Fruit fly (Drosophila melanogaster): Measurements from ENCODE around the gene CG32269.
A peak's percentile ranks its signal among the peaks of the same experiment; 100 is the strongest.

CG32269 gene

DNA sequence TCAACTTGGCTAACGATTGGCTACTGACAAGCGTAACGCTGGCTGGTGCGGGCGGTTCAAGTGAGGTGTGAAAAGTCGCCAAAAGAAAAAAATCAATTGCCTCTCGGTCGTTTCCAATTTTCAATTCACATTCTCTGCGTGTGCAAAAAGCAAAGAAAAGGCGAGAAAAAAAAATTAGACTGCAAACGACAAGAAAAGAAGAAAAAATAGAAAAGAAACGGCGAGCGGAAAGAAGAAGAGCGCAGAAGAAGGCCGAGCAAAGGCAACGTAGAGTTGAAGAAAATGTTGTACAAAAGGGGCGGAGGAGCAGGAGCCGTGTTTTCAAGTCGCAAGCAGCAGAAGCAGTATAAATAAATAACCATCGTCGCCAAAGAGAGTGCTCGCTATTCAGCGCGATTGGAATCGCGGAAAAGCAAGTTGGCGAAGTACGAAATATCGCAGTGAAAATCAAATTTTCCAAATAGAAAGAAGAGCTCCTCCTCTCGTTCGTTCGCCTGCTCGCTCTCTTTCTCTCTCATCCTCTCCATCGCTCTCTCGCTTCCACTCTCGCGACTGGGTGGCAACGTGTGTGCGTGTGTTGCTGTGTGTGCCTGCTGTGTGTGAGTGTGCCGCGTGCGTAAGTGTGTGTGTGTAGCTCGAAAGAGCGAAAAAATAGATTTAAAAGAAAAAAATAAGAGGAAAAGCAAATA, 17.1 kb upstream of the CG32269 start (continued):
- TF ChIP-seq Sox15 (GFP tag; optimal IDR thresholded peaks at IDR 0.05) = no peak
- TF ChIP-seq cyc (GFP tag; optimal IDR thresholded peaks at IDR 0.05) = no peak
- peak; percentile 45 for TF ChIP-seq CG15336 (GFP tag; IDR thresholded peaks at IDR 0.05)
- TF ChIP-seq Sox14 (GFP tag; optimal IDR thresholded peaks at IDR 0.05) = no peak
- TF ChIP-seq OdsH (GFP tag; optimal IDR thresholded peaks at IDR 0.05) = no peak
- peak; percentile 59 for TF ChIP-seq eg (GFP tag; IDR thresholded peaks at IDR 0.05)
- TF ChIP-seq lz (GFP tag; optimal IDR thresholded peaks at IDR 0.05) = no peak
- no peak for TF ChIP-seq Hr38 (GFP tag; optimal IDR thresholded peaks at IDR 0.05)
- no peak for TF ChIP-seq CG1621 (tag; optimal IDR thresholded peaks at IDR 0.05)
- TF ChIP-seq Met (GFP tag; optimal IDR thresholded peaks at IDR 0.05) = no peak
- TF ChIP-seq CG4318 (GFP tag; optimal IDR thresholded peaks at IDR 0.05) = no peak
- TF ChIP-seq svp (GFP tag) = no peak
- peak; percentile 62 for TF ChIP-seq dsx (GFP tag; optimal IDR thresholded peaks at IDR 0.05; ENCODE audit: poor library complexity, severe bottlenecking)
- TF ChIP-seq CG6854 (GFP tag; optimal IDR thresholded peaks at IDR 0.05) = no peak
- TF ChIP-seq topi (GFP tag; optimal IDR thresholded peaks at IDR 0.05) = no peak
- TF ChIP-seq fd59A (GFP tag; optimal IDR thresholded peaks at IDR 0.05) = no peak
- no peak for TF ChIP-seq Hr4 (GFP tag; optimal IDR thresholded peaks at IDR 0.05)
- TF ChIP-seq dac (GFP tag; optimal IDR thresholded peaks at IDR 0.05) = no peak
- no peak for TF ChIP-seq CG7368 (GFP tag; optimal IDR thresholded peaks at IDR 0.05)
- TF ChIP-seq pdm3 (GFP tag; optimal IDR thresholded peaks at IDR 0.05) = no peak
- peak in 1 of 2 experiments; percentile 79 for TF ChIP-seq ss (GFP tag; optimal IDR thresholded peaks at IDR 0.05)
- no peak for TF ChIP-seq Lpt (GFP tag; optimal IDR thresholded peaks at IDR 0.05)
- no peak for TF ChIP-seq CG10669 (GFP tag; optimal IDR thresholded peaks at IDR 0.05)
- no peak for TF ChIP-seq Hr39 (GFP tag; optimal IDR thresholded peaks at IDR 0.05)
- peak; percentile 57 for TF ChIP-seq Ets96B (tag; optimal IDR thresholded peaks at IDR 0.05)
- TF ChIP-seq Eip93F (GFP tag; optimal IDR thresholded peaks at IDR 0.05) = no peak
- TF ChIP-seq Blimp-1 (GFP tag; optimal IDR thresholded peaks at IDR 0.05) = no peak

DNA sequence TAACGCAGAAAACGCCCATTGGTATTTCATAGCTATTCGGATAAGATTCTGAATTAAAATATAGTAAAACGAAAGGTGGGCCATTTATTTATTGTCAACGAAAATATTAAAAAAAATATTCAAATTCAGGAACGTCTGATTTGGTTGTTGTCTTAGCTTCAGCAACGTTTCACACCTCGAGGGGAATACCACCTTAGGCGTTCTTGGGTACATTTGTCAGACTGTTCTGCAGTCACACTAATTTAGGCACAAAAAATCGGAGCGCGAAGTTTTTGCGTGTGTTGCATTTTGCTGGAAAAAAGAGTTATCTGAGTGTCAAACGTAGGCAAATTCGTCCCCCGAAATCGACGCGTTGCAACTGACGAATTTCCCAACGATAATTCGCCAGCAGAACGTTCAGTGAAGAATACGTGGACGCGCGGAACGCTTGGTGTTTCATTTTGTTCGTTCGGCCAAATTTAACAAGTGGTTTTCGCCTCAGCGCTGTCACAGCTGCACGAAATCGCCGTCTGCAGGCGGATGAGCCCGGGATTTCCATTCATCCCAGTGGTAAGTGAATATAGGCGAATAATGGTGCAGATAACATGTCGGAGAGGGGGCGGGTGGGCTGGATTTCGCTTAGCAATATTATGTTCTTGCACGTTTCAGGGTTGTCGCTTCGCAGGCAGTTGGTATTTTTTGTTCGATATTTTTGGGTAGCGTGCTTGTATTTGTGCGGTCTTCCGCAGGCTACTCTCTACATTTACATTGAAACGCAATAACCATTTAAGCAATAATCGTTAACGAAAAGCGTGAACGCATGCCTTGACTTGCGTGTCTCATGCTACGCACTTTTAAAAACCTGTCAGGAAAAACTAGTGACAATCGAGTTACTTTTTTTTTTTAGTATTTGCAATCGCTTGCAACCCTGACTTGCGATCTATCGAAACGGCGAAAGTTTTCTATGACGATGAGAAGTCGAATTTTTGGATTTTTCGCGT, 16.2 kb upstream of the CG32269 start, which contains the start of gene Larp4B:
TSS of gene Larp4B (plus strand) at position 99 of the 980 bp plus-strand sequence.
- TF ChIP-seq acj6 (GFP tag; optimal IDR thresholded peaks at IDR 0.05) = no peak
- peak; percentile 8 for TF ChIP-seq lz (GFP tag; optimal IDR thresholded peaks at IDR 0.05)
- peak; percentile 41 for TF ChIP-seq Blimp-1 (GFP tag; optimal IDR thresholded peaks at IDR 0.05)
- TF ChIP-seq CG8119 (GFP tag; IDR thresholded peaks at IDR 0.05) = no peak
- peak; percentile 38 for TF ChIP-seq CG31627 (GFP tag; optimal IDR thresholded peaks at IDR 0.05)
- TF ChIP-seq esn (GFP tag; optimal IDR thresholded peaks at IDR 0.05) = peak; percentile 40
- peak; percentile 75 for TF ChIP-seq Eip78C (GFP tag)
- peak; percentile 43 for TF ChIP-seq Sox14 (GFP tag; optimal IDR thresholded peaks at IDR 0.05)

DNA sequence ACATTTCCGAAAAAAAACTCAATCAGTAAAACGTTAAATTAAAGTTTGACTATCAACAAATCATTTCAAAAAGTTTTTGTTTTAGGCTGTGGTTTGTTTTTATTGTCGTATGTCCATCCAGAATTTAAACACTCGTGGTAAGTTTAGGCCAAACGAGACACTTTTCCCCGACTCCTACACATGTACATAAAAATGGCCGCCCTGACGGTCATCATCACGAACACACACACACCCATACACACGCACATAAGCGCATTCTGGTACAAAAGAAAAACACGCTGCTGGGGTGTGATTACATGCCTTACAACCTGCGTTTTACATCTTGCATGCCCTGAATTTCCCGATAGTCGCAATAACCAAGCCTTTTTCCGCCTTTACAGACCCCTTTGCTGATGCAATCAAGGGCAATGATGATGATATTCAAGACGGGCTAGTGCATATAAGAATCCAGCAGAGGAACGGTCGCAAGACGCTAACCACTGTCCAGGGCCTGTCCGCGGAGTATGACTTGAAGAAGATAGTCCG, 14.7 kb upstream of the CG32269 start:
- TF ChIP-seq CG9139 (GFP tag; optimal IDR thresholded peaks at IDR 0.05) (no peak), Sox15 (GFP tag; optimal IDR thresholded peaks at IDR 0.05) (no peak)

Data from whole organism, prepupa.